Worm (Caenorhabditis elegans): ENCODE measurements around the gene F15A4.10.

ce11 chrII:12530958-12531357, 46.0 kb upstream of the F15A4.10 start, which contains the start of gene srx-120:
- TF ChIP-seq T22C8.4 (GFP tag; IDR thresholded peaks at IDR 0.05) (no peak), ref-1 (GFP tag; conservative IDR thresholded peaks at IDR 0.05) (no peak), cog-1 (tag; optimal IDR thresholded peaks at IDR 0.05) (no peak)

Data from whole organism, midembryonic.